Fruit fly (Drosophila melanogaster) whole organism, pupa: ENCODE measurements around the gene CG4009.

Experiments
- CG10348 ChIP-seq: fragments of 200-800 bp; sonication (Bioruptor generic); IDR thresholded peaks from 2 replicates; pipeline ENCODE4 v1.3.6; 2022; ENCODE audit warnings: missing biosample characterization, missing genetic modification characterization
- CG12605 ChIP-seq: fragments of 200-800 bp; sonication (Bioruptor generic); IDR thresholded peaks from 2 replicates; pipeline ENCODE4 v1.3.6; 2022; ENCODE audit warnings: missing biosample characterization, missing genetic modification characterization
- CG13204 ChIP-seq: fragments of 200-800 bp; sonication (Bioruptor generic); optimal IDR thresholded peaks from 2 replicates; lab custom pipeline; 2018; ENCODE audit warnings: missing biosample characterization, mild to moderate bottlenecking, missing genetic modification characterization, moderate library complexity
- CG14655 ChIP-seq: fragments of 200-800 bp; sonication (Bioruptor generic); optimal IDR thresholded peaks from 3 replicates; lab custom pipeline; 2017; ENCODE audit warnings: mild to moderate bottlenecking, missing biosample characterization, missing genetic modification reagents, missing genetic modification characterization
- CG15710 ChIP-seq: fragments of 200-800 bp; sonication (Bioruptor generic); optimal IDR thresholded peaks from 2 replicates; lab custom pipeline; 2018; ENCODE audit warnings: missing biosample characterization, mild to moderate bottlenecking, missing genetic modification characterization, moderate library complexity
- CG17806 ChIP-seq: fragments of 200-800 bp; sonication (Bioruptor generic); optimal IDR thresholded peaks from 2 replicates; lab custom pipeline; 2018; ENCODE audit warnings: missing biosample characterization, mild to moderate bottlenecking, missing genetic modification characterization, moderate library complexity
- CG32121 ChIP-seq: fragments of 200-800 bp; sonication (Bioruptor generic); IDR thresholded peaks from 2 replicates; pipeline ENCODE4 v1.3.6; 2022; ENCODE audit warnings: missing biosample characterization, missing genetic modification characterization
- CG34367 ChIP-seq: fragments of 200-800 bp; sonication (Bioruptor generic); optimal IDR thresholded peaks from 2 replicates; lab custom pipeline; 2018; ENCODE audit warnings: missing biosample characterization, mild to moderate bottlenecking, missing genetic modification characterization
- CG4496 ChIP-seq: fragments of 200-800 bp; sonication (Bioruptor generic); IDR thresholded peaks from 3 replicates; pipeline ENCODE4 v1.3.6; 2022; ENCODE audit warnings: missing biosample characterization, missing genetic modification characterization
- CG8159 ChIP-seq: fragments of 200-800 bp; sonication (Bioruptor generic); optimal IDR thresholded peaks from 3 replicates; lab custom pipeline; 2018; ENCODE audit warnings: missing biosample characterization, mild to moderate bottlenecking, missing genetic modification characterization, moderate library complexity
- CG8301 ChIP-seq: fragments of 200-800 bp; sonication (Bioruptor generic); optimal IDR thresholded peaks from 2 replicates; lab custom pipeline; 2018; ENCODE audit warnings: missing biosample characterization, mild to moderate bottlenecking, missing genetic modification characterization
- CG9948 ChIP-seq: fragments of 200-800 bp; sonication (Bioruptor generic); optimal IDR thresholded peaks from 2 replicates; lab custom pipeline; 2018; ENCODE audit warnings: missing biosample characterization, mild to moderate bottlenecking, missing genetic modification characterization, moderate library complexity
- D1 ChIP-seq: fragments of 200-800 bp; sonication (Bioruptor generic); optimal IDR thresholded peaks from 2 replicates; lab custom pipeline; 2018; ENCODE audit warnings: missing biosample characterization, mild to moderate bottlenecking, missing genetic modification characterization, moderate library complexity
- EcR ChIP-seq: fragments of 200-800 bp; sonication (Bioruptor generic); optimal IDR thresholded peaks from 3 replicates; lab custom pipeline; 2019; ENCODE audit warnings: missing biosample characterization, missing genetic modification characterization, mild to moderate bottlenecking, moderate library complexity, missing genetic modification reagents
- Ets98B ChIP-seq: fragments of 200-800 bp; sonication (Bioruptor generic); IDR thresholded peaks from 2 replicates; pipeline ENCODE4 v1.3.6; 2022; ENCODE audit warnings: missing biosample characterization, missing genetic modification characterization
- Pif1A ChIP-seq: fragments of 200-800 bp; sonication (Bioruptor generic); optimal IDR thresholded peaks from 3 replicates; lab custom pipeline; 2016; ENCODE audit warnings: missing biosample characterization, missing genetic modification characterization
- Pif1B ChIP-seq: fragments of 200-800 bp; sonication (Bioruptor generic); optimal IDR thresholded peaks from 3 replicates; lab custom pipeline; 2016; ENCODE audit warnings: missing biosample characterization, missing genetic modification characterization
- Snoo ChIP-seq: fragments of 200-800 bp; sonication (Bioruptor generic); optimal IDR thresholded peaks from 3 replicates; lab custom pipeline; 2017; ENCODE audit warnings: missing biosample characterization, mild to moderate bottlenecking, missing genetic modification characterization, inconsistent platforms
- fd96Ca ChIP-seq: fragments of 200-800 bp; sonication (Bioruptor generic); IDR thresholded peaks from 3 replicates; pipeline ENCODE4 v1.3.6; 2022; ENCODE audit warnings: missing biosample characterization, missing genetic modification characterization
- gl ChIP-seq: fragments of 200-800 bp; sonication (Bioruptor generic); optimal IDR thresholded peaks from 2 replicates; lab custom pipeline; 2018; ENCODE audit warnings: missing biosample characterization, mild to moderate bottlenecking, missing genetic modification characterization
- rn ChIP-seq: fragments of 200-800 bp; sonication (Bioruptor generic); IDR thresholded peaks from 2 replicates; pipeline ENCODE4 v1.3.6; 2022; ENCODE audit warnings: missing biosample characterization, missing genetic modification characterization

CG4009 gene

DNA sequence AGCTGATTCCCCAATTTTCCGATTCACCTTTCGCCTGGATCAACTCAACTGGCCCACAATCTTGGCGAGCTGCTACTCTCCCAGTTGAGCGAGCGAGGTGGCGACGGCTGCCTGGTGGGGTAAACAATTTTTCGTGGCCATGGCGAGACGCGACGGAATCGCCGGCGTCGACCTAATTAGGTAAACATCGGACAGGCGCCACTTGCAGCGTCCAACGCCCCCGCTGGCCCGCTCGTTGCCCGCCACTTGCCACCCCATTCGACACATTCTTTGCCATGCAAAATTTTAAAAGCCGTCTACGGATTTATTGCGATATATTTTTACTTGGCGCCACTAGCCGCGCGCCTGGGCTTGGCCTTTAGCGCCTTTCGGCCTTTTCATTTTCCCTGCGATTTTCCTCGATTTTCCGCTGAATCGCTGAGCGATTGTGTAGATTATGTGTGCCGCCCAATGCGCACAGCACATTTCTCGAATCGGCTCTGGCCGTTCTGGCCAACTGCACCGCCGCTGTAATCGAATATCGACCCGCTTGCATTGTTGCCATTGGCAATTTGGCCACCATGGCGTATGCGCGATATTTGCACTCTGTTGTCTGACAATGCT is 31.1 kb upstream of the CG4009 start:
- TF ChIP-seq CG13204 (GFP tag; lab: Kevin White, UChicago) = no peak
- TF ChIP-seq rn (GFP tag; lab: Robert Waterston, UW) = no peak
- TF ChIP-seq gl (tag; lab: Kevin White, UChicago) = no peak
- TF ChIP-seq CG8301 (tag; lab: Kevin White, UChicago) = no peak
- no peak for TF ChIP-seq CG14655 (GFP tag; lab: Kevin White, UChicago)
- TF ChIP-seq Pif1B (GFP tag; lab: Kevin White, UChicago) = no peak
- TF ChIP-seq EcR (GFP tag; lab: Kevin White, UChicago) = peak; percentile 43
- TF ChIP-seq CG32121 (GFP tag; lab: Robert Waterston, UW) = peak; percentile 28; the same call in 1 of the 2 replicates
- TF ChIP-seq CG12605 (GFP tag; lab: Robert Waterston, UW) = no peak
- TF ChIP-seq CG15710 (tag; lab: Kevin White, UChicago) = no peak
- no peak for TF ChIP-seq Pif1A
- no peak for TF ChIP-seq CG8159 (tag; lab: Kevin White, UChicago)
- TF ChIP-seq CG34367 (tag; lab: Kevin White, UChicago) = no peak
- TF ChIP-seq fd96Ca = no peak
- no peak for TF ChIP-seq CG9948 (tag; lab: Kevin White, UChicago)
- no peak for TF ChIP-seq CG10348 (GFP tag; lab: Robert Waterston, UW)
- TF ChIP-seq D1 = no peak
- TF ChIP-seq Snoo (tag; lab: Kevin White, UChicago) = no peak
- 0 out of 3 replicates have a peak, but pooled peaks have one; percentile 16 for TF ChIP-seq CG4496 (GFP tag; lab: Robert Waterston, UW)

DNA sequence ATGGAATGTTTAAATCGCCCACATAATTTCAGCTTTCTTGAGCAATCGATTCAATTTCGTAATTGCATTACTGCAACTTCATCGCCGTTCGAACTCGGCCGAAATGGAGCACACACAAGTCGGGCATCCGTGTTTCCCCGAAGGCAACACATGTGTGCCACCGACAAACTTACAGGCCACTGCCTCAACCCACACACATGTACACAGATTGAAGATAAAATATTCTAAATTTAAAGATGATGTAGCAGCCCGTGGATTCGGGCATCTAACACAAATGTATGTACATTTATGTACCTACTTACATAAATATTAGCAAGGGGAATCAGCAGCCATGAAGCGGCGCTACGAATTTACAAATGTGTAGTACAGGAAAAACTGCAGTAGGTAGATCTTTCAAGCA is 30.2 kb upstream of the CG4009 start:
- no peak for TF ChIP-seq gl (tag; lab: Kevin White, UChicago)
- TF ChIP-seq Snoo (tag; lab: Kevin White, UChicago) = no peak
- no peak for TF ChIP-seq CG17806 (tag; lab: Kevin White, UChicago)
- TF ChIP-seq D1 = no peak
- TF ChIP-seq CG15710 (tag; lab: Kevin White, UChicago) = no peak
- no peak for TF ChIP-seq rn (GFP tag; lab: Robert Waterston, UW)

DNA sequence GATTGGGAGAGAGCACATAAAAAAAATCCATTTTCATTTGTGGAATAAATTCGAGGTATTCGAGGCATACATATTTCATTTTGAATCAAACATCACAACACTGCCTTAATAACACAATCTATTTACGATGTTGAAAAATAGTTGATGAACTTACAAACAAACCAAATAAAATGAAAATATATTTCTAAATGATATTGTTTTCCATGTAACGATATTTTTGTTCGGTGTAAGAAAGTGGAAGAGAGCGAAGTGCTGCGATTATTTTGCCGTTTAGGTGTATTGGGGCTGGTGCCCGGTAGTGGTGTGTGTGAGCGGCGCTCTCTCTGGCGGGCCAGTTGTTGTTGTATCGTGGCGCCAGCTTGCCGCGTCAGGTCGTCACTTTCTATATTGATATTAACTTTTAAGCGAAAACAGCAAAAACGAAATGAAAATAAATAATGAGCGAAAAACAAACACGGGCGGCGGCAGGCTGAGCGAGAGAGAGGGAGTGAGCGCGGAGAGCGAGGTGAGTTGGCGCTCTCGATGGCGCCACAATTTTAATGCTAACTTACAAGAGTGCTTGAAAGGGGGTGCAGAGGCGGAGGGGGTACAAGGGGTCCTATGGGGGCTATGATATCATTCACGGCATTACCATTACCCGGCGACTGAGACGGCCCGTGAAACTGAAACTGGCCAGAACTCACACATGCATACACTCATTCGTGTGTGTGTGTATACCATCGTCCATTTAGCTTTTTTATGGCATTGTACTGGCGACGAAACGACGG is 29.4 kb upstream of the CG4009 start:
- peak; percentile 89 for TF ChIP-seq Ets98B (GFP tag; lab: Robert Waterston, UW)
- peak; percentile 78 for TF ChIP-seq CG12605 (GFP tag; lab: Robert Waterston, UW)
- TF ChIP-seq Pif1A = peak; percentile 94
- peak; percentile 88; the same call in 1 of the 2 replicates for TF ChIP-seq CG32121 (GFP tag; lab: Robert Waterston, UW)
- TF ChIP-seq Pif1B (GFP tag; lab: Kevin White, UChicago) = peak; percentile 95
- TF ChIP-seq CG8301 (tag; lab: Kevin White, UChicago) = peak; percentile 95
- peak; percentile 92 for TF ChIP-seq CG13204 (GFP tag; lab: Kevin White, UChicago)
- TF ChIP-seq CG10348 (GFP tag; lab: Robert Waterston, UW) = peak; percentile 35; the same call in 1 of the 2 replicates
- TF ChIP-seq fd96Ca = peak; percentile 71
- TF ChIP-seq CG8159 (tag; lab: Kevin White, UChicago) = peak; percentile 92
- peak; percentile 51 for TF ChIP-seq rn (GFP tag; lab: Robert Waterston, UW)
- peak; percentile 81 for TF ChIP-seq EcR (GFP tag; lab: Kevin White, UChicago)
- peak; percentile 94 for TF ChIP-seq CG9948 (tag; lab: Kevin White, UChicago)
- TF ChIP-seq CG34367 (tag; lab: Kevin White, UChicago) = peak; percentile 86
- peak; percentile 92 for TF ChIP-seq CG17806 (tag; lab: Kevin White, UChicago)
- TF ChIP-seq CG15710 (tag; lab: Kevin White, UChicago) = peak; percentile 85
- TF ChIP-seq CG4496 (GFP tag; lab: Robert Waterston, UW) = peak; percentile 87
- peak; percentile 85 for TF ChIP-seq D1
- peak; percentile 74 for TF ChIP-seq gl (tag; lab: Kevin White, UChicago)
- peak; percentile 94 for TF ChIP-seq Snoo (tag; lab: Kevin White, UChicago)
- TF ChIP-seq CG14655 (GFP tag; lab: Kevin White, UChicago) = peak; percentile 92

DNA sequence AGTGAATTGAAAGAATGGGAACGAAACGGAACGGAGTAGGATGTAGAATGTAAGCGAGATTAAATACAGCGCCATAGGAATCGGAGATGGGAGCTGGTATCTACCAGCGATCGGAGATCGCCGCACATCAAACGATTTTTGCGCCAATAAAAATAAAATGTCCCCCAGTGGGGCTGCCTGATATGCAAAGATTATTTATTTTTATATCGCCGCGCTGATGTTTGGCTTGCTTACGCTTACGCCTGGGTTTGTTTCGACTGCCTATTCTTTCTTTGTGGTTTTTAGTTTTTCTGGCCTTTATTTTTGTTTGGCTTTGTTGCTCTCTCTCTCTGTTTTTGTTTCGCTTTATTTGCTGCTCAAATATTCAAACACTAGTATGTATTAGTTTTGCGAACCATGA is 27.9 kb upstream of the CG4009 start:
- no peak for TF ChIP-seq CG9948 (tag; lab: Kevin White, UChicago)
- 0 out of 3 replicates have a peak, but pooled peaks have one; percentile 17 for TF ChIP-seq CG4496 (GFP tag; lab: Robert Waterston, UW)
- TF ChIP-seq CG32121 (GFP tag; lab: Robert Waterston, UW) = no peak
- TF ChIP-seq, all 21 proteins: peak for 1

DNA sequence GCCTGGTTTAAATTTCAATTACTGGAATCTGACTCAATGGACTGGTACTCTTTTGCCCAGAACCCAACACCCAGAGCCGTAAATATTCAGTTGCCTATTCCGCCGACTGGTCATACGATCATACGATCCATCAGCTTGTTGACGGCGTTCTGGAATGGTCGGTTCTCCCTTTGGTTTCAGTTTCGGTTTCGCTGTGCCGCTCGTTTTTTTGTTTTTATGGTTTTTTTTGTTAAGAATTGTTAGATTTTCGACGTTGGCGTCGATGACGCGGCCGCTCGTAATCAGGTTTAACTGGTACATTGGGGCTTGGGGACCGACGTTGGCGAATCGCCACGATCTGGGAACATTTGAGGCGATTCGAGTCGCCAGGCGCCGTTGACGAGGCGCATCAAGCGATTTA is 26.9 kb upstream of the CG4009 start:
- TF ChIP-seq CG34367 (tag; lab: Kevin White, UChicago) (no peak), Pif1A (no peak), rn (GFP tag; lab: Robert Waterston, UW) (no peak), CG32121 (GFP tag; lab: Robert Waterston, UW) (no peak), CG4496 (GFP tag; lab: Robert Waterston, UW) (0 out of 3 replicates have a peak, but pooled peaks have one; percentile 47)
